Worm (Caenorhabditis elegans) whole organism, L3 larva: ENCODE data around the gene srh-45.
A peak's percentile ranks its signal among the peaks of the same experiment; 100 is the strongest.

Experiments
- R02D3.7 ChIP-seq: fragments of 150-350 bp; optimal IDR thresholded peaks from 2 replicates; lab custom pipeline; 2014; ENCODE audit warnings: missing biosample characterization, missing genetic modification characterization
- ZK546.5 ChIP-seq: sonication (generic microtip); optimal IDR thresholded peaks from 2 replicates; lab custom pipeline; 2017; ENCODE audit warnings: missing biosample characterization, missing genetic modification characterization
- aly-2 ChIP-seq: fragments of 150-350 bp; optimal IDR thresholded peaks from 2 replicates; lab custom pipeline; 2014; ENCODE audit warnings: missing biosample characterization, missing genetic modification characterization
- ama-1 ChIP-seq: fragments of 150-350 bp; optimal IDR thresholded peaks from 2 replicates; lab custom pipeline; 2018
- ceh-16 ChIP-seq: sonication (generic microtip); optimal IDR thresholded peaks from 2 replicates; lab custom pipeline; 2017; ENCODE audit warnings: missing biosample characterization, missing genetic modification characterization
- ceh-28 ChIP-seq: fragments of 150-350 bp; optimal IDR thresholded peaks from 2 replicates; lab custom pipeline; 2014; ENCODE audit warnings: missing biosample characterization, missing genetic modification reagents, missing genetic modification characterization
- ceh-82 ChIP-seq: fragments of 150-350 bp; optimal IDR thresholded peaks from 2 replicates; lab custom pipeline; 2014; ENCODE audit warnings: missing biosample characterization, missing genetic modification characterization
- ceh-9 ChIP-seq: sonication (generic microtip); optimal IDR thresholded peaks from 2 replicates; lab custom pipeline; 2018; ENCODE audit warnings: missing biosample characterization, missing genetic modification characterization
- daf-12 ChIP-seq: fragments of 150-350 bp; optimal IDR thresholded peaks from 2 replicates; lab custom pipeline; 2014; ENCODE audit warnings: missing biosample characterization, missing genetic modification reagents, missing genetic modification characterization
- egl-27 ChIP-seq: sonication (generic microtip); optimal IDR thresholded peaks from 4 replicates; lab custom pipeline; 2017; ENCODE audit warnings: missing biosample characterization, missing genetic modification reagents, missing genetic modification characterization
- egl-5 ChIP-seq: fragments of 150-350 bp; optimal IDR thresholded peaks from 2 replicates; lab custom pipeline; 2017; ENCODE audit warnings: missing biosample characterization, missing genetic modification reagents, missing genetic modification characterization, inconsistent platforms
- elt-1 ChIP-seq: fragments of 150-350 bp; optimal IDR thresholded peaks from 2 replicates; lab custom pipeline; 2014; ENCODE audit warnings: missing biosample characterization, missing genetic modification characterization
- elt-2 ChIP-seq: sonication (generic microtip); optimal IDR thresholded peaks from 2 replicates; lab custom pipeline; 2016; ENCODE audit warnings: missing genetic modification reagents, mild to moderate bottlenecking, missing genetic modification characterization, missing compliant biosample characterization
- elt-3 ChIP-seq, 3 experiments: fragments of 150-350 bp in 1 of 3; sonication (generic microtip) in 2 of 3; optimal IDR thresholded peaks; 2 replicates in 2 of 3; 4 replicates in 1 of 3; lab custom pipeline; 2014 to 2017; ENCODE audit warnings: missing biosample characterization in 3 of 3, missing genetic modification characterization in 3 of 3
- eor-1 ChIP-seq, 2 experiments: fragments of 150-350 bp; optimal IDR thresholded peaks; 2 replicates each; lab custom pipeline; 2014 to 2018; ENCODE audit warnings: missing biosample characterization in 2 of 2, missing genetic modification characterization in 2 of 2
- fkh-10 ChIP-seq: sonication (generic microtip); optimal IDR thresholded peaks from 2 replicates; lab custom pipeline; 2017; ENCODE audit warnings: missing biosample characterization, missing genetic modification reagents, missing genetic modification characterization
- fkh-2 ChIP-seq: fragments of 150-350 bp; optimal IDR thresholded peaks from 2 replicates; lab custom pipeline; 2014; ENCODE audit warnings: missing biosample characterization, missing genetic modification reagents, missing genetic modification characterization
- fos-1 ChIP-seq: fragments of 150-350 bp; optimal IDR thresholded peaks from 2 replicates; lab custom pipeline; 2014; ENCODE audit warnings: missing biosample characterization, missing genetic modification characterization
- hmg-11 ChIP-seq: sonication (generic microtip); optimal IDR thresholded peaks from 2 replicates; lab custom pipeline; 2016; ENCODE audit warnings: missing genetic modification characterization, missing compliant biosample characterization
- jun-1 ChIP-seq: fragments of 150-350 bp; optimal IDR thresholded peaks from 2 replicates; lab custom pipeline; 2014; ENCODE audit warnings: missing biosample characterization, missing genetic modification reagents, missing genetic modification characterization
- lin-15B ChIP-seq: fragments of 150-350 bp; optimal IDR thresholded peaks from 2 replicates; lab custom pipeline; 2014; ENCODE audit warnings: missing biosample characterization, missing genetic modification characterization
- lin-39 ChIP-seq: fragments of 150-350 bp; optimal IDR thresholded peaks from 2 replicates; lab custom pipeline; 2018; ENCODE audit warnings: missing biosample characterization, missing genetic modification reagents, missing genetic modification characterization
- lsy-12 ChIP-seq: sonication (generic microtip); optimal IDR thresholded peaks from 2 replicates; lab custom pipeline; 2016; ENCODE audit warnings: mild to moderate bottlenecking, missing genetic modification characterization, missing compliant biosample characterization
- mdl-1 ChIP-seq: fragments of 150-350 bp; optimal IDR thresholded peaks from 2 replicates; lab custom pipeline; 2014; ENCODE audit warnings: missing biosample characterization, missing genetic modification characterization
- mml-1 ChIP-seq: fragments of 150-350 bp; sonication (generic microtip); optimal IDR thresholded peaks from 3 replicates; lab custom pipeline; 2014; ENCODE audit warnings: missing biosample characterization, missing genetic modification characterization
- nfya-1 ChIP-seq: sonication (generic microtip); optimal IDR thresholded peaks from 2 replicates; lab custom pipeline; 2017; ENCODE audit warnings: missing genetic modification characterization, mild to moderate bottlenecking, missing compliant biosample characterization, antibody characterized with exemption, moderate library complexity; ENCODE audit not compliant: insufficient read depth
- nhr-11 ChIP-seq: fragments of 150-350 bp; optimal IDR thresholded peaks from 2 replicates; lab custom pipeline; 2014; ENCODE audit warnings: missing biosample characterization, missing genetic modification characterization
- nhr-12 ChIP-seq: fragments of 150-350 bp; optimal IDR thresholded peaks from 2 replicates; lab custom pipeline; 2014; ENCODE audit warnings: missing biosample characterization, missing genetic modification characterization
- nhr-23 ChIP-seq: fragments of 150-350 bp; optimal IDR thresholded peaks from 2 replicates; lab custom pipeline; 2014; ENCODE audit warnings: missing biosample characterization, missing genetic modification reagents, missing genetic modification characterization
- nhr-237 ChIP-seq: fragments of 150-350 bp; optimal IDR thresholded peaks from 2 replicates; lab custom pipeline; 2014; ENCODE audit warnings: missing biosample characterization, missing genetic modification characterization
- nhr-25 ChIP-seq: sonication (generic microtip); optimal IDR thresholded peaks from 2 replicates; lab custom pipeline; 2017; ENCODE audit warnings: missing biosample characterization, missing genetic modification characterization
- nhr-28 ChIP-seq: fragments of 150-350 bp; optimal IDR thresholded peaks from 2 replicates; lab custom pipeline; 2014; ENCODE audit warnings: missing biosample characterization, missing genetic modification characterization
- nhr-43 ChIP-seq: sonication (generic microtip); optimal IDR thresholded peaks from 2 replicates; lab custom pipeline; 2016; ENCODE audit warnings: mild to moderate bottlenecking, missing genetic modification characterization, missing compliant biosample characterization; ENCODE audit not compliant: poor library complexity, severe bottlenecking
- nhr-67 ChIP-seq: fragments of 150-350 bp; optimal IDR thresholded peaks from 2 replicates; lab custom pipeline; 2014; ENCODE audit warnings: missing biosample characterization, missing genetic modification characterization
- nhr-76 ChIP-seq: fragments of 150-350 bp; sonication (generic microtip); optimal IDR thresholded peaks from 5 replicates; lab custom pipeline; 2014; ENCODE audit warnings: missing biosample characterization, missing genetic modification characterization
- nhr-77 ChIP-seq: fragments of 150-350 bp; optimal IDR thresholded peaks from 2 replicates; lab custom pipeline; 2014; ENCODE audit warnings: missing biosample characterization, missing genetic modification characterization
- pha-4 ChIP-seq: fragments of 150-350 bp; optimal IDR thresholded peaks from 2 replicates; lab custom pipeline; 2014; ENCODE audit warnings: missing biosample characterization, missing genetic modification reagents, missing genetic modification characterization
- pqm-1 ChIP-seq: fragments of 150-350 bp; optimal IDR thresholded peaks from 2 replicates; lab custom pipeline; 2017; ENCODE audit warnings: missing biosample characterization, missing genetic modification characterization, inconsistent platforms
- sea-2 ChIP-seq: fragments of 150-350 bp; sonication (generic microtip); optimal IDR thresholded peaks from 4 replicates; lab custom pipeline; 2014; ENCODE audit warnings: missing biosample characterization, missing genetic modification reagents, missing genetic modification characterization
- skn-1 ChIP-seq: fragments of 150-350 bp; optimal IDR thresholded peaks from 2 replicates; lab custom pipeline; 2014; ENCODE audit warnings: missing biosample characterization, missing genetic modification characterization
- snpc-4 ChIP-seq: fragments of 150-350 bp; optimal IDR thresholded peaks from 2 replicates; lab custom pipeline; 2014; ENCODE audit warnings: missing biosample characterization, missing genetic modification characterization
- tbx-2 ChIP-seq: sonication (generic microtip); optimal IDR thresholded peaks from 2 replicates; lab custom pipeline; 2016; ENCODE audit warnings: mild to moderate bottlenecking, missing genetic modification characterization, missing compliant biosample characterization
- unc-39 ChIP-seq: sonication (generic microtip); optimal IDR thresholded peaks from 4 replicates; lab custom pipeline; 2017; ENCODE audit warnings: missing biosample characterization, missing genetic modification characterization
- unc-62 ChIP-seq: fragments of 150-350 bp; sonication (generic microtip); optimal IDR thresholded peaks from 4 replicates; lab custom pipeline; 2014; ENCODE audit warnings: missing biosample characterization, missing genetic modification reagents, missing genetic modification characterization
- zag-1 ChIP-seq: fragments of 150-350 bp; optimal IDR thresholded peaks from 2 replicates; lab custom pipeline; 2014; ENCODE audit warnings: missing biosample characterization, missing genetic modification characterization
- ztf-11 ChIP-seq: fragments of 150-350 bp; optimal IDR thresholded peaks from 2 replicates; lab custom pipeline; 2014; ENCODE audit warnings: missing biosample characterization, missing genetic modification characterization
- ztf-4 ChIP-seq: fragments of 150-350 bp; optimal IDR thresholded peaks from 2 replicates; lab custom pipeline; 2014; ENCODE audit warnings: missing biosample characterization, missing genetic modification characterization

Gene srh-45

ce11 chrV:11316801-11317200 is 12.0 kb upstream of the srh-45 start, which contains the start of gene cutl-18:
TSS of gene cutl-18 (minus strand) at chrV:11316901.
- TF ChIP-seq unc-62 (no peak), nhr-12 (tag; lab: Kevin White, UChicago) (no peak), ceh-9 (tag; lab: Kevin White, UChicago) (no peak), ZK546.5 (tag; lab: Kevin White, UChicago) (no peak), elt-2 (tag; lab: Kevin White, UChicago) (no peak), unc-39 (tag; lab: Kevin White, UChicago) (no peak), ceh-82 (tag; lab: Kevin White, UChicago) (no peak)

DNA sequence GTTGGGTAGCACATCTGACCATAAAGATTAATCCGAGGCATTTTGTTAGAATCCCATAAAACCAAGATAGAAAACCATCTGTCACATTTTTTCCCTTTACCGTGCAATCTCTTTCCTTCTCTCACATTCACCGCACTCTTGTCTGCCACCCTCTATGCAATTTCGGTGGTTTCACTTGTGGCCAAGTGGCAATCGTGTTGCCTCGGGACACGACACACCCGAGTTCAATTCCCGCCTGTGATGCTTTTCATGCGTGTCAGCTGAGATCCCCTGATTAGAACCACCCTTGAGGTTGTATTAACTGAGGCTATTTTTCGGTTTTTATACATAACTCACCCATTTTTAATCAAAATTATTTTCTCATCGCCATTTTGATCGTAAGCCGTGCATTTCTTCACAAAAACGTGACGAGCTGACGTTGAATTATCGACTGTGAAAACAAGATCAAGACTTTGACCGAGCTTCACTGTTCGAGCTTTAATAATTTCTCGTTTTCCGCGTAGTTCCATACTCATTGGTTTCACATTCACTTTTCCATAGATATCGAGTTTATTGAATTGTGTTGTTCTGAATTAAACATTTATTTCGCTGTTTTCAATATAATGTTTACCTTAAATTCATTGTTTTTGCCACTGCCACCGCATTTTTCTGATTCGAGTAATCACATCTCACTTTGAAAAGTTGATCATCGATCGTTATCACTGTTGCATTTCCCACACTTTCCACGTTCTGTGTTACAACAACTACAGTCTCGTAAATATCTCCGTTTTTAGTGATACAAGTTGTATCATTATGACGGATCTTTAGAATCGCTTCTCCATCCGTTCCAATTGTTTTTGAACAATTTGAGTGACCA is 9.5 kb upstream of the srh-45 start:
- TF ChIP-seq nhr-43 (peak; percentile 83), nfya-1 (tag; lab: Kevin White, UChicago) (peak; percentile 53), ztf-4 (tag; lab: Kevin White, UChicago) (peak; percentile 18), ZK546.5 (tag; lab: Kevin White, UChicago) (no peak), elt-3 (tag; optimal IDR thresholded peaks at IDR 0.05; lab: Kevin White, UChicago) (peak in 1 of 3 experiments; percentile 64), ceh-82 (tag; lab: Kevin White, UChicago) (peak; percentile 95), eor-1 (tag; optimal IDR thresholded peaks at IDR 0.05; lab: Kevin White, UChicago) (no peak), ceh-16 (tag; lab: Kevin White, UChicago) (no peak), nhr-12 (tag; lab: Kevin White, UChicago) (no peak), ztf-11 (tag; lab: Kevin White, UChicago) (peak; percentile 52), snpc-4 (tag; lab: Kevin White, UChicago) (peak; percentile 40), elt-2 (tag; lab: Kevin White, UChicago) (peak; percentile 77), lin-15B (tag; lab: Kevin White, UChicago) (peak; percentile 24), daf-12 (tag; lab: Kevin White, UChicago) (no peak), fkh-2 (tag; lab: Kevin White, UChicago) (no peak), elt-1 (tag; lab: Kevin White, UChicago) (peak; percentile 41), fkh-10 (GFP tag; lab: Kevin White, UChicago) (no peak), ceh-28 (no peak), fos-1 (tag; lab: Kevin White, UChicago) (peak; percentile 74), nhr-23 (tag; lab: Kevin White, UChicago) (peak; percentile 76), nhr-76 (no peak), nhr-11 (no peak), ceh-9 (tag; lab: Kevin White, UChicago) (no peak), nhr-237 (tag; lab: Kevin White, UChicago) (no peak), tbx-2 (tag; lab: Kevin White, UChicago) (peak; percentile 74), egl-5 (tag; lab: Kevin White, UChicago) (peak; percentile 67), nhr-67 (tag; lab: Kevin White, UChicago) (no peak), aly-2 (tag; lab: Kevin White, UChicago) (no peak), pqm-1 (tag; lab: Kevin White, UChicago) (peak; percentile 39), hmg-11 (tag; lab: Kevin White, UChicago) (peak; percentile 84), mml-1 (tag; lab: Kevin White, UChicago) (peak; percentile 57), unc-62 (peak; percentile 75), lsy-12 (tag; lab: Kevin White, UChicago) (peak; percentile 80), unc-39 (tag; lab: Kevin White, UChicago) (no peak), jun-1 (tag; lab: Kevin White, UChicago) (peak; percentile 55), R02D3.7 (tag; lab: Kevin White, UChicago) (peak; percentile 36), sea-2 (GFP tag; lab: Kevin White, UChicago) (no peak), zag-1 (tag; lab: Kevin White, UChicago) (no peak), pha-4 (peak; percentile 88), nhr-28 (tag; lab: Kevin White, UChicago) (no peak), skn-1 (tag; lab: Kevin White, UChicago) (peak; percentile 60), nhr-25 (tag; lab: Kevin White, UChicago) (peak; percentile 81), nhr-77 (tag; lab: Kevin White, UChicago) (no peak), egl-27 (tag; lab: Kevin White, UChicago) (peak; percentile 55), lin-39 (tag; lab: Kevin White, UChicago) (peak; percentile 77), mdl-1 (no peak), ama-1 (lab: Kevin White, UChicago) (no peak)
